Fruit fly (Drosophila melanogaster): ENCODE results near the gene vilya.

Gene vilya

dm6 chrX:2744042-2744441, 17.6 kb downstream of the vilya start, which contains the start of gene Syx4 (continued):
- TF ChIP-seq CG4617 (GFP tag; optimal IDR thresholded peaks at IDR 0.05; ENCODE audit: borderline replicate concordance): peak; percentile 46
- TF ChIP-seq ken (GFP tag; IDR thresholded peaks at IDR 0.05): peak; percentile 88
- no peak for TF ChIP-seq pros (GFP tag; optimal IDR thresholded peaks at IDR 0.05)
- TF ChIP-seq Xbp1 (GFP tag; optimal IDR thresholded peaks at IDR 0.05): peak; percentile 89
- TF ChIP-seq CG1603 (tag; optimal IDR thresholded peaks at IDR 0.05): peak; percentile 94
- peak; percentile 79 for TF ChIP-seq Chrac-16 (GFP tag; optimal IDR thresholded peaks at IDR 0.05)
- TF ChIP-seq Camta (GFP tag; optimal IDR thresholded peaks at IDR 0.05): peak; percentile 84
- TF ChIP-seq Nf-YC (tag; optimal IDR thresholded peaks at IDR 0.05): peak; percentile 55
- TF ChIP-seq cas (GFP tag; IDR thresholded peaks at IDR 0.05): peak; percentile 71; the same call in 1 of the 2 replicates
- TF ChIP-seq CG14014 (GFP tag; IDR thresholded peaks at IDR 0.05): peak; percentile 91
- peak; percentile 84 for TF ChIP-seq luna (GFP tag; optimal IDR thresholded peaks at IDR 0.05)
- TF ChIP-seq seq (GFP tag; IDR thresholded peaks at IDR 0.05): peak; percentile 90
- peak; percentile 91 for TF ChIP-seq salm (tag; optimal IDR thresholded peaks at IDR 0.05)
- TF ChIP-seq Dbx (GFP tag; IDR thresholded peaks at IDR 0.05): peak; percentile 89
- TF ChIP-seq lilli (GFP tag; optimal IDR thresholded peaks at IDR 0.05): peak; percentile 93
- peak; percentile 50 for TF ChIP-seq twi (tag; optimal IDR thresholded peaks at IDR 0.05)
- peak; percentile 86 for TF ChIP-seq Aef1 (GFP tag; IDR thresholded peaks at IDR 0.05)
- TF ChIP-seq crp (GFP tag; optimal IDR thresholded peaks at IDR 0.05): peak in 1 of 2 experiments; percentile 27
- TF ChIP-seq mld (GFP tag; IDR thresholded peaks at IDR 0.05; ENCODE audit: partially characterized antibody): no peak
- peak; percentile 86 for TF ChIP-seq rib (GFP tag; IDR thresholded peaks at IDR 0.05)
- peak; percentile 44 for TF ChIP-seq CG15696 (tag; optimal IDR thresholded peaks at IDR 0.05)
- peak; percentile 92 for TF ChIP-seq so (GFP tag; IDR thresholded peaks at IDR 0.05)
- no peak for TF ChIP-seq Tbp (GFP tag; optimal IDR thresholded peaks at IDR 0.05)
- TF ChIP-seq ase (GFP tag; IDR thresholded peaks at IDR 0.05): peak; percentile 87
- peak; percentile 81 for TF ChIP-seq Rx (GFP tag; IDR thresholded peaks at IDR 0.05)
- peak; percentile 86 for TF ChIP-seq CG9932 (GFP tag; IDR thresholded peaks at IDR 0.05)
- TF ChIP-seq Jarid2 (GFP tag; optimal IDR thresholded peaks at IDR 0.05): peak; percentile 67
- peak; percentile 87 for TF ChIP-seq Side (GFP tag; optimal IDR thresholded peaks at IDR 0.05)
- no peak for TF ChIP-seq Trl (optimal IDR thresholded peaks at IDR 0.05)
- peak; percentile 85 for TF ChIP-seq Trl (GFP tag; optimal IDR thresholded peaks at IDR 0.05)
- peak; percentile 94 for TF ChIP-seq CG12071 (GFP tag; optimal IDR thresholded peaks at IDR 0.05)
- peak; percentile 95 for TF ChIP-seq CG15269 (tag; optimal IDR thresholded peaks at IDR 0.05)
- TF ChIP-seq gro (GFP tag; optimal IDR thresholded peaks at IDR 0.05): peak; percentile 94
- TF ChIP-seq Nf-YA (GFP tag; IDR thresholded peaks at IDR 0.05): peak; percentile 77
- TF ChIP-seq Eip74EF (GFP tag; optimal IDR thresholded peaks at IDR 0.05): peak in 1 of 2 experiments; percentile 85
- peak; percentile 21 for TF ChIP-seq bigmax (GFP tag; optimal IDR thresholded peaks at IDR 0.05)
- TF ChIP-seq slou (GFP tag; optimal IDR thresholded peaks at IDR 0.05): no peak
- peak; percentile 73 for TF ChIP-seq wor (GFP tag; IDR thresholded peaks at IDR 0.05)
- TF ChIP-seq fd3F (GFP tag; optimal IDR thresholded peaks at IDR 0.05): peak; percentile 92
- TF ChIP-seq CG6254 (GFP tag; optimal IDR thresholded peaks at IDR 0.05): peak; percentile 67
- TF ChIP-seq CG9817 (tag; optimal IDR thresholded peaks at IDR 0.05): peak; percentile 88
- TF ChIP-seq eyg (GFP tag; optimal IDR thresholded peaks at IDR 0.05): peak; percentile 85
- TF ChIP-seq CG11695 (GFP tag; IDR thresholded peaks at IDR 0.05): peak; percentile 94
- TF ChIP-seq Adf1 (GFP tag; IDR thresholded peaks at IDR 0.05): peak; percentile 64; the same call in 1 of the 2 replicates
- TF ChIP-seq pho (GFP tag; optimal IDR thresholded peaks at IDR 0.05): peak; percentile 90
- peak; percentile 86 for TF ChIP-seq tup (GFP tag; optimal IDR thresholded peaks at IDR 0.05)
- TF ChIP-seq Ets65A (GFP tag): peak; percentile 96
- TF ChIP-seq CG3847 (GFP tag; IDR thresholded peaks at IDR 0.05): peak; percentile 84
- peak; percentile 88 for TF ChIP-seq ems (GFP tag; optimal IDR thresholded peaks at IDR 0.05)
- TF ChIP-seq B-H2 (GFP tag; optimal IDR thresholded peaks at IDR 0.05): peak; percentile 28
- TF ChIP-seq CG43689 (GFP tag; IDR thresholded peaks at IDR 0.05): peak; percentile 74
- TF ChIP-seq ssp (GFP tag; IDR thresholded peaks at IDR 0.05): peak; percentile 68
